Worm (Caenorhabditis elegans) whole organism, L3 larva: Measurements from ENCODE around the gene F21G4.1.

ENCODE experiments used
- ZK546.5 ChIP-seq: sonication (generic microtip); optimal IDR thresholded peaks from 2 replicates; lab custom pipeline; 2017; ENCODE audit warnings: missing biosample characterization, missing genetic modification characterization
- aly-2 ChIP-seq: fragments of 150-350 bp; optimal IDR thresholded peaks from 2 replicates; lab custom pipeline; 2014; ENCODE audit warnings: missing biosample characterization, missing genetic modification characterization
- ama-1 ChIP-seq: fragments of 150-350 bp; optimal IDR thresholded peaks from 2 replicates; lab custom pipeline; 2018
- egl-27 ChIP-seq: sonication (generic microtip); optimal IDR thresholded peaks from 4 replicates; lab custom pipeline; 2017; ENCODE audit warnings: missing biosample characterization, missing genetic modification reagents, missing genetic modification characterization
- elt-2 ChIP-seq: sonication (generic microtip); optimal IDR thresholded peaks from 2 replicates; lab custom pipeline; 2016; ENCODE audit warnings: missing genetic modification reagents, mild to moderate bottlenecking, missing genetic modification characterization, missing compliant biosample characterization
- elt-3 ChIP-seq, 3 experiments: fragments of 150-350 bp in 1 of 3; sonication (generic microtip) in 2 of 3; optimal IDR thresholded peaks; 2 replicates in 2 of 3; 4 replicates in 1 of 3; lab custom pipeline; 2014 to 2017; ENCODE audit warnings: missing biosample characterization in 3 of 3, missing genetic modification characterization in 3 of 3
- eor-1 ChIP-seq, 2 experiments: fragments of 150-350 bp; optimal IDR thresholded peaks; 2 replicates each; lab custom pipeline; 2014 to 2018; ENCODE audit warnings: missing biosample characterization in 2 of 2, missing genetic modification characterization in 2 of 2
- fkh-10 ChIP-seq: sonication (generic microtip); optimal IDR thresholded peaks from 2 replicates; lab custom pipeline; 2017; ENCODE audit warnings: missing biosample characterization, missing genetic modification reagents, missing genetic modification characterization
- fkh-2 ChIP-seq: fragments of 150-350 bp; optimal IDR thresholded peaks from 2 replicates; lab custom pipeline; 2014; ENCODE audit warnings: missing biosample characterization, missing genetic modification reagents, missing genetic modification characterization
- hmg-11 ChIP-seq: sonication (generic microtip); optimal IDR thresholded peaks from 2 replicates; lab custom pipeline; 2016; ENCODE audit warnings: missing genetic modification characterization, missing compliant biosample characterization
- jun-1 ChIP-seq: fragments of 150-350 bp; optimal IDR thresholded peaks from 2 replicates; lab custom pipeline; 2014; ENCODE audit warnings: missing biosample characterization, missing genetic modification reagents, missing genetic modification characterization
- lin-15B ChIP-seq: fragments of 150-350 bp; optimal IDR thresholded peaks from 2 replicates; lab custom pipeline; 2014; ENCODE audit warnings: missing biosample characterization, missing genetic modification characterization
- lin-39 ChIP-seq: fragments of 150-350 bp; optimal IDR thresholded peaks from 2 replicates; lab custom pipeline; 2018; ENCODE audit warnings: missing biosample characterization, missing genetic modification reagents, missing genetic modification characterization
- lsy-12 ChIP-seq: sonication (generic microtip); optimal IDR thresholded peaks from 2 replicates; lab custom pipeline; 2016; ENCODE audit warnings: mild to moderate bottlenecking, missing genetic modification characterization, missing compliant biosample characterization
- nfya-1 ChIP-seq: sonication (generic microtip); optimal IDR thresholded peaks from 2 replicates; lab custom pipeline; 2017; ENCODE audit warnings: missing genetic modification characterization, mild to moderate bottlenecking, missing compliant biosample characterization, antibody characterized with exemption, moderate library complexity; ENCODE audit not compliant: insufficient read depth
- nhr-11 ChIP-seq: fragments of 150-350 bp; optimal IDR thresholded peaks from 2 replicates; lab custom pipeline; 2014; ENCODE audit warnings: missing biosample characterization, missing genetic modification characterization
- nhr-237 ChIP-seq: fragments of 150-350 bp; optimal IDR thresholded peaks from 2 replicates; lab custom pipeline; 2014; ENCODE audit warnings: missing biosample characterization, missing genetic modification characterization
- nhr-25 ChIP-seq: sonication (generic microtip); optimal IDR thresholded peaks from 2 replicates; lab custom pipeline; 2017; ENCODE audit warnings: missing biosample characterization, missing genetic modification characterization
- nhr-28 ChIP-seq: fragments of 150-350 bp; optimal IDR thresholded peaks from 2 replicates; lab custom pipeline; 2014; ENCODE audit warnings: missing biosample characterization, missing genetic modification characterization
- nhr-67 ChIP-seq: fragments of 150-350 bp; optimal IDR thresholded peaks from 2 replicates; lab custom pipeline; 2014; ENCODE audit warnings: missing biosample characterization, missing genetic modification characterization
- nhr-76 ChIP-seq: fragments of 150-350 bp; sonication (generic microtip); optimal IDR thresholded peaks from 5 replicates; lab custom pipeline; 2014; ENCODE audit warnings: missing biosample characterization, missing genetic modification characterization
- pha-4 ChIP-seq: fragments of 150-350 bp; optimal IDR thresholded peaks from 2 replicates; lab custom pipeline; 2014; ENCODE audit warnings: missing biosample characterization, missing genetic modification reagents, missing genetic modification characterization
- skn-1 ChIP-seq: fragments of 150-350 bp; optimal IDR thresholded peaks from 2 replicates; lab custom pipeline; 2014; ENCODE audit warnings: missing biosample characterization, missing genetic modification characterization
- snpc-4 ChIP-seq: fragments of 150-350 bp; optimal IDR thresholded peaks from 2 replicates; lab custom pipeline; 2014; ENCODE audit warnings: missing biosample characterization, missing genetic modification characterization
- tbx-2 ChIP-seq: sonication (generic microtip); optimal IDR thresholded peaks from 2 replicates; lab custom pipeline; 2016; ENCODE audit warnings: mild to moderate bottlenecking, missing genetic modification characterization, missing compliant biosample characterization
- unc-62 ChIP-seq: fragments of 150-350 bp; sonication (generic microtip); optimal IDR thresholded peaks from 4 replicates; lab custom pipeline; 2014; ENCODE audit warnings: missing biosample characterization, missing genetic modification reagents, missing genetic modification characterization
- ztf-4 ChIP-seq: fragments of 150-350 bp; optimal IDR thresholded peaks from 2 replicates; lab custom pipeline; 2014; ENCODE audit warnings: missing biosample characterization, missing genetic modification characterization

F21G4.1 gene

DNA sequence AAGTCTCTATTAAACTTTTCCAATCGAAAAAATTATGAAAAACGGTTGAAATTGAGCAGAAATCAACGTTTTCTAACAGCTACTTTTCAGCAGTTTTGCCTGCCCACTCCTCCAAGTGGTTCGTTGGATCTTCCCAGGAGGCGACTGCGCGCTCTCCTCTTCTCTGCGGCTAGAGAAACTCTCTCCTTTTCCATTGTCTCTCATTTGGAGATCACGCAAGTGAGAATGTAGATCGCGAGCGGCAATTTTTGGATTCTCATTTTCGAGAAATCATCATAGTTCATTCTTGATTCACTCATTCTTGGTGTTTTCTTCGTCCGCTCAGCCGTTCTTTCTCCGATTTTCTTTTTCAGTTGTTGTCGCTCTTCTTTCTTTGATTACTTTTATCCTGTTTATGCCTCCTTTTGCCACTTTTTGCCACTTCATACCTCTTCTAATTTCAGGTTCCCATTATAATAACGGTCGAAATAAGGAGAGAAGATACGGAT is 8.2 kb downstream of the F21G4.1 start, which contains the start of gene mrp-4:
Gene mrp-4, plus strand, starts transcription at position 438 of the 488 bp plus-strand sequence.
- no peak for TF ChIP-seq unc-62 (GFP tag; lab: Kevin White, UChicago)
- TF ChIP-seq elt-3 (tag; optimal IDR thresholded peaks at IDR 0.05; lab: Kevin White, UChicago) = no peak
- TF ChIP-seq nhr-25 (tag; lab: Kevin White, UChicago) = no peak
- no peak for TF ChIP-seq ZK546.5
- no peak for TF ChIP-seq ama-1
- TF ChIP-seq snpc-4 (tag; lab: Kevin White, UChicago) = no peak
- no peak for TF ChIP-seq jun-1 (tag; lab: Kevin White, UChicago)
- TF ChIP-seq nhr-67 (tag; lab: Kevin White, UChicago) = no peak
- no peak for TF ChIP-seq nhr-76 (tag; lab: Kevin White, UChicago)
- TF ChIP-seq nhr-28 (tag; lab: Kevin White, UChicago) = no peak
- TF ChIP-seq eor-1 (tag; optimal IDR thresholded peaks at IDR 0.05; lab: Kevin White, UChicago) = no peak

DNA sequence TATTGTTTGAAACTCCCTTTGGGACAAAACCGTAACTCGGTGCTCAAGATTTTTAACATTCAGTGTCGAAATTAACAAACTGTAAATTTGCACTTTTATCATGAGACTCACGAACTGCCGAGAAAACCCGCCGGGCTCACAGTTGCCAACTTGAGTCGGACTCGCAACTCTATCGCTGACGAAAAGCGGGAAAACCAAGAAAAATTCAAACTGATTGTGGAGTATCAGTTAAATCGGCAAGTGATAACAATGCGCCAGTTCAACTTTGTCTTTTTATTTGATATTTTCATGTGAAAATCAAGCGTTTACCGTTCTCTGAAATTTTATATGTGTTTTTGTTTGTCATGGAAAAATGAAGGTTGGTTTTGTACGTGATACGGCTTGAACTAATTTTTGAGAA is 9.6 kb downstream of the F21G4.1 start:
- peak; percentile 83 for TF ChIP-seq elt-2
- no peak for TF ChIP-seq eor-1 (tag; optimal IDR thresholded peaks at IDR 0.05; lab: Kevin White, UChicago)

DNA sequence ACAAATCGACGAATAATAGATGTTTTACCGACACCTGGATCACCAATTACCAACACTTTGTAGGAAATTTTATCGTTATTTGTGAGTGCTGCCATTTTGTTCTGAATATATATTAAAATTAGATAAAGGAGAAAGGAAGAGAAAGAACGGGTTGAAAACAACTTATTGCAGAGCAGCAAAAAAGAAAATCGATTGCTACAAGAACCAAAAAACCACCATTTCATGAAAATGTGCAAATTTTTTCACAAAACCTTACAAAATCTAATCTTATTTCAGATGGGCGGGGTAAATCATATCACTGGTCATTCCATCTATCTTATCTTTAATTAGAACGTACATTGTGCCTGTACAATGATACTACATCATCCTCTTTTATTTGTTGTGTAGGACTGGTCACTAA is 10.0 kb downstream of the F21G4.1 start, which contains the start of gene glo-1:
Gene glo-1, minus strand, starts transcription at position 101 of the 400 bp plus-strand sequence.
- TF ChIP-seq nhr-25 (tag; lab: Kevin White, UChicago) (no peak), skn-1 (tag; lab: Kevin White, UChicago) (no peak), hmg-11 (no peak), fkh-10 (GFP tag; lab: Kevin White, UChicago) (no peak), lin-15B (no peak), egl-27 (tag; lab: Kevin White, UChicago) (no peak), tbx-2 (tag; lab: Kevin White, UChicago) (no peak)
- TF ChIP-seq, all 47 proteins: peak for 0

DNA sequence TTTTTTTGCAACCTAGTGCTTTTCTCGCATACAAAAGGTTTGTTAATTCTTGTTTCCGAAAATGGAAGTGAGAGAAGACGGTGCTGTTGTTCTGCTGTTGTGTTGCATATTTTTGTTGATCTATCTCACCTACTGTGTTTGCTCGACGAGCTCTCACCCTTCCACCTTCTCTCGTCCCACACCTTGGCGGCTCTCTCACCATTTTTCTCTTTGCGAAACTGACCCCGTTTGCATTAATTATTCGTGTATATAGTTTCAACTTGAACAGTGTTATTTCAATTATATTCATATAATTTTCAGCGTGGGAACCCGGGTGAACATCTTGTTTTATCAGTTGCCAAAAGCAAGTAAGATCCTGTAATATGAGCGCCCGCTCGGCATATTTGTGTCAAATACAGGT is 15.0 kb downstream of the F21G4.1 start, which contains the start of gene R07B1.9:
Gene R07B1.9, plus strand, starts transcription at position 301 of the 400 bp plus-strand sequence.
- TF ChIP-seq nhr-11 (tag; lab: Kevin White, UChicago) = no peak
- TF ChIP-seq aly-2 = no peak

DNA sequence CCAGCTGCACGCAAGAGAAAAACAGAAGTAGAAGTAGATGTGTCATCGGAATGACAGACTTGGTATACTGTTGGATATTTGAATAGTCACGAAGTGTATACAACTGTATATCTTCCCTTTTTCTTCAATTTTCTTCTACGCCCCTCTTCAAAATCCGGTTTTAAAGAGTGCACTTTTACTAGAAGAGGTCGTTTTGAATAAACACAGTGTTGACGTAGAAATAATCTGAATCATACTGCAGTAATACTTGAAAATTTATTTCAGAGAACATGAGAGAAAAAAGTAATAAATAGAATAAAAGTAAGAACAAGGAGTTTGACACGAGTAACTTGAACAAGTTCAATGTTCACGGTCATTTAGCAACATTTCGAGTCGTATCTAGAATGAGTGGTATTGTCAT is 19.6 kb downstream of the F21G4.1 start, which contains the start of gene R07B1.8:
Gene R07B1.8, minus strand, starts transcription at position 101 of the 400 bp plus-strand sequence.
- TF ChIP-seq lsy-12 (tag; lab: Kevin White, UChicago) = no peak
- TF ChIP-seq jun-1 (tag; lab: Kevin White, UChicago) = no peak
- TF ChIP-seq nhr-237 (tag; lab: Kevin White, UChicago) = no peak
- TF ChIP-seq, all 47 proteins: peak for 0

DNA sequence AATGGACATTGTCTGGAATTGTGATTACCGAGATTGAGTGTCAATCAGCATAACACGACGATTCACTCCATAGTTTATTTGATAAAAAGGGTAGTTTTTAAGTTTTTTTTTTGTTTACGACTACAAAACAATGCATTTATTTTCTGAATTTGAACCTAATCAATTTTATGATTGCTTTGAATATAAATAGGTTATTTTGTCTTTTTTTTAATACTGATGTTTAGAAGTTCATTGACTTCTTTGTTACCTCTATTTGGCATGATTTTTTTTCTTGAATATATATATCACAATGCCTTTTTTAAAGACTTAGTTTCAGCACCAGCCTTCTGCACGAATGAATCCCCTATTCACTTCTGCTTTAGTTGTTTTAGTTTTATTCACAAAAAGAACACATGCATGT is 22.6 kb downstream of the F21G4.1 start, which contains the start of gene R07B1.13:
Gene R07B1.13, plus strand, starts transcription at position 301 of the 400 bp plus-strand sequence.
- no peak for TF ChIP-seq fkh-2 (tag; lab: Kevin White, UChicago)
- no peak for TF ChIP-seq elt-3 (tag; optimal IDR thresholded peaks at IDR 0.05; lab: Kevin White, UChicago)
- no peak for TF ChIP-seq ama-1
- TF ChIP-seq lin-39 = no peak
- TF ChIP-seq aly-2 = no peak

DNA sequence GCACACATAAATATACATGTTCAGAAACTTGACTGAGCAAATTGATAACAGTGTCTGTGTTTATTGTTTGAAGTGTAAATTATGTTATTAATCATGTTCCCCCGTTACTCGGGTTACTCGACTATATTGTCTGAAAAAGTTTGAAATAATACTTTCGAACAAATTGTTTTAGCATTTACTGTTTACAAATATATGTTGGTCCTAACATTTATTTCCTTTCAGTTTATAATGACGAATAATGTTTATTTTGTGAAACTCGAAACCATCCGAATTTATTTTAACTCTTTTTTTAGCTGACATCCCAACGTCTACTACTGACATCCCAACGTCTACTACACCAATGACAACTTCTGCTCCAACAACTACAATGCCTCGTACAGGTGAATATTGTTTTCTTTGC is 23.3 kb downstream of the F21G4.1 start, which contains the start of gene R07B1.7:
Gene R07B1.7, plus strand, starts transcription at position 301 of the 400 bp plus-strand sequence.
- TF ChIP-seq ztf-4 (no peak), egl-27 (tag; lab: Kevin White, UChicago) (no peak), eor-1 (tag; optimal IDR thresholded peaks at IDR 0.05; lab: Kevin White, UChicago) (no peak), pha-4 (tag; lab: Kevin White, UChicago) (no peak)

DNA sequence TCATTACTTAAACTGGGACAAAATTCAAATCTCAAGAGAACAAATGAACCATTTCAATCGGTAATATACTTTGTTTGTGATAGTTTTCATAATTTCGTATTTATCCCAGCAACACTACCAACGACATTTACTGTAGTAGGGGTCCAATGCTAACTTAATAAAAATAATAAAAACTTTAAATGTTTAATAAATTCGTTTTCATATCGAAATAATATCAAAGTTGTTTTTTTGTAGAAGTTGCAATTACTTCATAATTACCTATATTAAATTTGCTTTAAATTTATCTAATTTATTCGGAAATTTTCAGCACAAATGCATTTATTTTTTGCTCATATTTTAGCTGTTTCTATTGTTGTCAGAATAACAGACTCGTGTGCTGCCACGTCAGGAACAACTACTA is 25.8 kb downstream of the F21G4.1 start, which contains the start of gene R07B1.6:
Gene R07B1.6, plus strand, starts transcription at position 301 of the 400 bp plus-strand sequence.
- TF ChIP-seq hmg-11 (no peak), nfya-1 (tag; lab: Kevin White, UChicago) (no peak)
